Worm (Caenorhabditis elegans) whole organism, L1 larva: ENCODE measurements around the gene fil-2.

ENCODE experiments used
- C16A3.4 ChIP-seq: fragments of 150-350 bp; optimal IDR thresholded peaks from 2 replicates; lab custom pipeline; 2014; ENCODE audit warnings: missing biosample characterization, missing genetic modification characterization
- C34B4.2 ChIP-seq: sonication (generic microtip); optimal IDR thresholded peaks from 2 replicates; lab custom pipeline; 2017; ENCODE audit warnings: mild to moderate bottlenecking, missing genetic modification characterization, missing compliant biosample characterization
- aha-1 ChIP-seq: fragments of 150-350 bp; optimal IDR thresholded peaks from 2 replicates; lab custom pipeline; 2014; ENCODE audit warnings: missing biosample characterization, missing genetic modification characterization
- aly-2 ChIP-seq: fragments of 150-350 bp; optimal IDR thresholded peaks from 2 replicates; lab custom pipeline; 2014; ENCODE audit warnings: missing biosample characterization, missing genetic modification characterization
- ama-1 ChIP-seq: fragments of 150-350 bp; optimal IDR thresholded peaks from 2 replicates; lab custom pipeline; 2014
- blmp-1 ChIP-seq: fragments of 150-350 bp; optimal IDR thresholded peaks from 2 replicates; lab custom pipeline; 2014; ENCODE audit warnings: missing biosample characterization, missing genetic modification characterization
- ceh-63 ChIP-seq: fragments of 200-800 bp; sonication (Bioruptor generic); optimal IDR thresholded peaks from 2 replicates; lab custom pipeline; 2018; ENCODE audit warnings: mild to moderate bottlenecking, missing genetic modification characterization, missing compliant biosample characterization
- ceh-8 ChIP-seq: fragments of 200-800 bp; sonication (Bioruptor generic); optimal IDR thresholded peaks from 2 replicates; lab custom pipeline; 2018; ENCODE audit warnings: mild to moderate bottlenecking, missing genetic modification characterization, moderate library complexity, missing compliant biosample characterization
- ces-1 ChIP-seq: fragments of 150-350 bp; optimal IDR thresholded peaks from 2 replicates; lab custom pipeline; 2014; ENCODE audit warnings: missing biosample characterization, missing genetic modification reagents, missing genetic modification characterization
- dpl-1 ChIP-seq, 3 experiments: fragments of 150-350 bp in 2 of 3; sonication (generic microtip) in 1 of 3; optimal IDR thresholded peaks; 2 replicates each; lab custom pipeline; 2014 to 2017; ENCODE audit warnings: missing biosample characterization in 3 of 3, missing genetic modification characterization in 3 of 3, missing genetic modification reagents in 3 of 3
- efl-1 ChIP-seq, 4 experiments: fragments of 150-350 bp; optimal IDR thresholded peaks in 3 of 4; peaks in 1 of 4; 1 replicate in 1 of 4; 2 replicates in 3 of 4; lab custom pipeline; 2014; ENCODE audit warnings: missing biosample characterization in 2 of 4, missing genetic modification characterization in 2 of 4, missing genetic modification reagents in 2 of 4
- efl-3 ChIP-seq: fragments of 200-800 bp; sonication (Bioruptor generic); optimal IDR thresholded peaks from 2 replicates; lab custom pipeline; 2018; ENCODE audit warnings: mild to moderate bottlenecking, missing genetic modification characterization, missing compliant biosample characterization
- egl-13 ChIP-seq: sonication (generic microtip); optimal IDR thresholded peaks from 2 replicates; lab custom pipeline; 2016; ENCODE audit warnings: missing genotype, missing genetic modification reagents, missing genetic modification characterization, missing compliant biosample characterization
- egl-27 ChIP-seq, 2 experiments: fragments of 150-350 bp in 1 of 2; sonication (generic microtip); optimal IDR thresholded peaks; 3 replicates each; lab custom pipeline; 2017 to 2018; ENCODE audit warnings: missing biosample characterization in 2 of 2, missing genetic modification characterization in 2 of 2, missing genetic modification reagents in 2 of 2
- elt-2 ChIP-seq: sonication (generic microtip); optimal IDR thresholded peaks from 2 replicates; lab custom pipeline; 2016; ENCODE audit warnings: missing genetic modification characterization, mild to moderate bottlenecking, inconsistent platforms, missing compliant biosample characterization, missing genetic modification reagents
- elt-3 ChIP-seq, 6 experiments: fragments of 150-350 bp in 1 of 6; sonication (generic microtip); optimal IDR thresholded peaks; 2 replicates each; lab custom pipeline; 2017 to 2018; ENCODE audit warnings: missing biosample characterization in 6 of 6, missing genetic modification characterization in 6 of 6, inconsistent platforms in 1 of 6
- ets-5 ChIP-seq: fragments of 200-800 bp; sonication (Bioruptor generic); IDR thresholded peaks from 2 replicates; pipeline ENCODE4 v1.3.6; 2022; ENCODE audit warnings: missing genetic modification characterization, missing compliant biosample characterization
- fkh-10 ChIP-seq: sonication (generic microtip); optimal IDR thresholded peaks from 2 replicates; lab custom pipeline; 2017; ENCODE audit warnings: missing biosample characterization, missing genetic modification reagents, missing genetic modification characterization
- fkh-8 ChIP-seq: sonication (generic microtip); optimal IDR thresholded peaks from 2 replicates; lab custom pipeline; 2016; ENCODE audit warnings: mild to moderate bottlenecking, missing genetic modification characterization, missing compliant biosample characterization
- fos-1 ChIP-seq: fragments of 150-350 bp; optimal IDR thresholded peaks from 2 replicates; lab custom pipeline; 2014; ENCODE audit warnings: missing biosample characterization, missing genetic modification characterization
- grh-1 ChIP-seq: fragments of 200-800 bp; sonication (Bioruptor generic); IDR thresholded peaks from 2 replicates; pipeline ENCODE4 v1.3.6; 2022; ENCODE audit warnings: missing genetic modification reagents, missing genetic modification characterization, missing compliant biosample characterization
- hlh-4 ChIP-seq: sonication (generic microtip); optimal IDR thresholded peaks from 2 replicates; lab custom pipeline; 2016; ENCODE audit warnings: mild to moderate bottlenecking, missing genetic modification characterization, missing compliant biosample characterization
- jun-1 ChIP-seq: fragments of 150-350 bp; optimal IDR thresholded peaks from 2 replicates; lab custom pipeline; 2014; ENCODE audit warnings: missing biosample characterization, missing genetic modification reagents, missing genetic modification characterization
- lin-15B ChIP-seq: fragments of 150-350 bp; sonication (generic microtip); optimal IDR thresholded peaks from 3 replicates; lab custom pipeline; 2014; ENCODE audit warnings: missing biosample characterization, missing genetic modification characterization
- lin-35 ChIP-seq, 2 experiments: fragments of 150-350 bp; optimal IDR thresholded peaks; 2 replicates each; lab custom pipeline; 2014; ENCODE audit warnings: missing biosample characterization in 2 of 2, missing genetic modification characterization in 2 of 2, missing genetic modification reagents in 2 of 2
- lin-39 ChIP-seq: fragments of 150-350 bp; optimal IDR thresholded peaks from 2 replicates; lab custom pipeline; 2014; ENCODE audit warnings: missing biosample characterization, missing genetic modification reagents, missing genetic modification characterization
- lir-3 ChIP-seq: sonication (generic microtip); optimal IDR thresholded peaks from 2 replicates; lab custom pipeline; 2016; ENCODE audit warnings: mild to moderate bottlenecking, missing genetic modification characterization, moderate library complexity, missing compliant biosample characterization; ENCODE audit not compliant: poor library complexity
- mab-9 ChIP-seq: fragments of 200-800 bp; sonication (Bioruptor generic); IDR thresholded peaks from 2 replicates; pipeline ENCODE4 v1.3.6; 2022; ENCODE audit warnings: missing genetic modification reagents, missing genetic modification characterization, missing compliant biosample characterization
- mef-2 ChIP-seq: fragments of 150-350 bp; optimal IDR thresholded peaks from 2 replicates; lab custom pipeline; 2014; ENCODE audit warnings: missing biosample characterization, missing genetic modification characterization
- mep-1 ChIP-seq: fragments of 150-350 bp; optimal IDR thresholded peaks from 2 replicates; lab custom pipeline; 2014; ENCODE audit warnings: missing biosample characterization, missing genetic modification characterization
- nhr-12 ChIP-seq: sonication (generic microtip); optimal IDR thresholded peaks from 2 replicates; lab custom pipeline; 2017; ENCODE audit warnings: missing biosample characterization, missing genetic modification characterization
- nhr-19 ChIP-seq: fragments of 200-800 bp; sonication (Bioruptor generic); conservative IDR thresholded peaks from 2 replicates; pipeline ENCODE4 v1.3.6; 2022; ENCODE audit warnings: missing genetic modification characterization, missing compliant biosample characterization
- nhr-237 ChIP-seq: fragments of 150-350 bp; optimal IDR thresholded peaks from 2 replicates; lab custom pipeline; 2014; ENCODE audit warnings: missing biosample characterization, missing genetic modification characterization
- nhr-47 ChIP-seq: sonication (generic microtip); optimal IDR thresholded peaks from 2 replicates; lab custom pipeline; 2016; ENCODE audit warnings: mild to moderate bottlenecking, missing genetic modification characterization, moderate library complexity, missing compliant biosample characterization
- nhr-71 ChIP-seq: sonication (generic microtip); optimal IDR thresholded peaks from 2 replicates; lab custom pipeline; 2016; ENCODE audit warnings: mild to moderate bottlenecking, missing genetic modification characterization, moderate library complexity, missing compliant biosample characterization
- nhr-76 ChIP-seq: sonication (generic microtip); optimal IDR thresholded peaks from 2 replicates; lab custom pipeline; 2017; ENCODE audit warnings: missing biosample characterization, missing genetic modification characterization
- nhr-84 ChIP-seq: sonication (generic microtip); optimal IDR thresholded peaks from 2 replicates; lab custom pipeline; 2017; ENCODE audit warnings: missing biosample characterization, missing genetic modification characterization
- nhr-85 ChIP-seq: sonication (generic microtip); peaks from one replicate; lab custom pipeline; 2016; ENCODE audit warnings: missing genetic modification characterization, inconsistent platforms, missing compliant biosample characterization
- nhr-90 ChIP-seq: sonication (generic microtip); optimal IDR thresholded peaks from 2 replicates; lab custom pipeline; 2016; ENCODE audit warnings: mild to moderate bottlenecking, missing genetic modification characterization, missing compliant biosample characterization; ENCODE audit not compliant: poor library complexity
- pag-3 ChIP-seq: sonication (generic microtip); optimal IDR thresholded peaks from 2 replicates; lab custom pipeline; 2017; ENCODE audit warnings: missing genetic modification characterization, mild to moderate bottlenecking, missing compliant biosample characterization, antibody characterized with exemption, borderline replicate concordance; ENCODE audit not compliant: insufficient read depth
- pax-3 ChIP-seq: fragments of 200-800 bp; sonication (Bioruptor generic); optimal IDR thresholded peaks from 2 replicates; lab custom pipeline; 2018; ENCODE audit warnings: mild to moderate bottlenecking, missing genetic modification characterization, moderate library complexity, missing compliant biosample characterization
- pqm-1 ChIP-seq: sonication (generic microtip); optimal IDR thresholded peaks from 3 replicates; lab custom pipeline; 2017; ENCODE audit warnings: missing biosample characterization, missing genetic modification characterization
- rnt-1 ChIP-seq: sonication (generic microtip); optimal IDR thresholded peaks from 2 replicates; lab custom pipeline; 2016; ENCODE audit warnings: mild to moderate bottlenecking, missing genetic modification characterization, moderate library complexity, missing compliant biosample characterization
- snpc-4 ChIP-seq: fragments of 150-350 bp; optimal IDR thresholded peaks from 2 replicates; lab custom pipeline; 2014; ENCODE audit warnings: missing biosample characterization, missing genetic modification characterization
- snu-23 ChIP-seq: sonication (generic microtip); optimal IDR thresholded peaks from 2 replicates; lab custom pipeline; 2016; ENCODE audit warnings: missing genetic modification characterization, missing compliant biosample characterization
- sptf-1 ChIP-seq: fragments of 150-350 bp; optimal IDR thresholded peaks from 2 replicates; lab custom pipeline; 2014; ENCODE audit warnings: missing biosample characterization, missing genetic modification characterization
- sup-37 ChIP-seq: fragments of 200-800 bp; sonication (Bioruptor generic); optimal IDR thresholded peaks from 2 replicates; lab custom pipeline; 2018; ENCODE audit warnings: mild to moderate bottlenecking, missing genetic modification characterization, missing compliant biosample characterization
- swsn-7 ChIP-seq: sonication (generic microtip); optimal IDR thresholded peaks from 2 replicates; lab custom pipeline; 2016; ENCODE audit warnings: missing genetic modification characterization, missing compliant biosample characterization
- tbx-2 ChIP-seq: sonication (generic microtip); optimal IDR thresholded peaks from 2 replicates; lab custom pipeline; 2016; ENCODE audit warnings: missing genetic modification characterization, missing compliant biosample characterization
- tlp-1 ChIP-seq: fragments of 150-350 bp; optimal IDR thresholded peaks from 2 replicates; lab custom pipeline; 2014; ENCODE audit warnings: missing biosample characterization, missing genetic modification characterization
- unc-30 ChIP-seq: sonication (generic microtip); optimal IDR thresholded peaks from 2 replicates; lab custom pipeline; 2017; ENCODE audit warnings: missing biosample characterization, missing genetic modification characterization
- unc-86 ChIP-seq: sonication (generic microtip); optimal IDR thresholded peaks from 2 replicates; lab custom pipeline; 2016; ENCODE audit warnings: missing genetic modification characterization, missing compliant biosample characterization
- zip-4 ChIP-seq: fragments of 200-800 bp; sonication (Bioruptor generic); optimal IDR thresholded peaks from 2 replicates; lab custom pipeline; 2018; ENCODE audit warnings: mild to moderate bottlenecking, missing genetic modification characterization, moderate library complexity, missing compliant biosample characterization
- ztf-4 ChIP-seq: fragments of 150-350 bp; optimal IDR thresholded peaks from 2 replicates; lab custom pipeline; 2014; ENCODE audit warnings: missing biosample characterization, missing genetic modification characterization

fil-2 gene

ce11 chrV:6232886-6233285 lies 45.9 kb upstream of the fil-2 start (continued):
- TF ChIP-seq aly-2 (no peak), lin-39 (tag; lab: Kevin White, UChicago) (no peak), C34B4.2 (tag; lab: Kevin White, UChicago) (no peak), sup-37 (no peak), lir-3 (tag; lab: Kevin White, UChicago) (no peak), ztf-4 (no peak), snpc-4 (no peak), unc-30 (tag; lab: Kevin White, UChicago) (no peak), nhr-84 (tag; lab: Kevin White, UChicago) (no peak), egl-13 (tag; lab: Kevin White, UChicago) (no peak), nhr-19 (GFP tag; lab: Robert Waterston, UW) (no peak), egl-27 (tag; optimal IDR thresholded peaks at IDR 0.05; lab: Kevin White, UChicago) (no peak), nhr-76 (tag; lab: Kevin White, UChicago) (no peak), lin-15B (tag; lab: Kevin White, UChicago) (no peak), grh-1 (no peak), swsn-7 (tag; lab: Kevin White, UChicago) (no peak), ceh-8 (GFP tag; lab: Kevin White, UChicago) (no peak), ces-1 (GFP tag; lab: Kevin White, UChicago) (no peak), pqm-1 (tag; lab: Kevin White, UChicago) (no peak), nhr-90 (tag; lab: Kevin White, UChicago) (no peak), sptf-1 (tag; lab: Kevin White, UChicago) (no peak), unc-86 (peak; percentile 8), efl-3 (GFP tag; lab: Kevin White, UChicago) (no peak), zip-4 (GFP tag; lab: Kevin White, UChicago) (no peak), elt-3 (tag; optimal IDR thresholded peaks at IDR 0.05; lab: Kevin White, UChicago) (peak in 1 of 6 experiments; percentile 11), tlp-1 (tag; lab: Kevin White, UChicago) (no peak), pag-3 (tag; lab: Kevin White, UChicago) (no peak), snu-23 (GFP tag; lab: Kevin White, UChicago) (peak; percentile 6), tbx-2 (no peak), C16A3.4 (tag; lab: Kevin White, UChicago) (no peak), fkh-8 (tag; lab: Kevin White, UChicago) (no peak), nhr-71 (tag; lab: Kevin White, UChicago) (peak; percentile 38), blmp-1 (tag; lab: Kevin White, UChicago) (peak; percentile 53), fos-1 (tag; lab: Kevin White, UChicago) (no peak), lin-35 (GFP tag; optimal IDR thresholded peaks at IDR 0.05; lab: Kevin White, UChicago) (peak in 1 of 2 experiments; percentile 4), dpl-1 (GFP tag; optimal IDR thresholded peaks at IDR 0.05; lab: Kevin White, UChicago) (no peak), nhr-85 (peak; percentile 72), nhr-12 (tag; lab: Kevin White, UChicago) (no peak), pax-3 (tag; lab: Kevin White, UChicago) (no peak), efl-1 (optimal IDR thresholded peaks at IDR 0.05; lab: Kevin White, UChicago) (no peak), efl-1 (GFP tag; optimal IDR thresholded peaks at IDR 0.05 in 1 of 2; lab: Kevin White, UChicago) (peak in 1 of 2 experiments; percentile 82), elt-2 (tag; lab: Kevin White, UChicago) (no peak), mef-2 (no peak), jun-1 (tag; lab: Kevin White, UChicago) (no peak), fkh-10 (GFP tag; lab: Kevin White, UChicago) (peak; percentile 44), rnt-1 (tag; lab: Kevin White, UChicago) (no peak), ama-1 (lab: Kevin White, UChicago) (no peak), nhr-237 (no peak), aha-1 (no peak), nhr-47 (tag; lab: Kevin White, UChicago) (no peak), ets-5 (GFP tag; lab: Robert Waterston, UW) (no peak), ceh-63 (no peak), mep-1 (tag; lab: Kevin White, UChicago) (peak; percentile 52), mab-9 (GFP tag; lab: Robert Waterston, UW) (no peak), hlh-4 (tag; lab: Kevin White, UChicago) (no peak)
